Fruit fly (Drosophila melanogaster) whole organism, pupa: Measurements from ENCODE around the gene csw.

Source experiments
- CG10348 ChIP-seq: fragments of 200-800 bp; sonication (Bioruptor generic); IDR thresholded peaks from 2 replicates; pipeline ENCODE4 v1.3.6; 2022; ENCODE audit warnings: missing biosample characterization, missing genetic modification characterization
- CG14655 ChIP-seq: fragments of 200-800 bp; sonication (Bioruptor generic); optimal IDR thresholded peaks from 3 replicates; lab custom pipeline; 2017; ENCODE audit warnings: mild to moderate bottlenecking, missing biosample characterization, missing genetic modification reagents, missing genetic modification characterization
- CG15710 ChIP-seq: fragments of 200-800 bp; sonication (Bioruptor generic); optimal IDR thresholded peaks from 2 replicates; lab custom pipeline; 2018; ENCODE audit warnings: missing biosample characterization, mild to moderate bottlenecking, missing genetic modification characterization, moderate library complexity
- CG17806 ChIP-seq: fragments of 200-800 bp; sonication (Bioruptor generic); optimal IDR thresholded peaks from 2 replicates; lab custom pipeline; 2018; ENCODE audit warnings: missing biosample characterization, mild to moderate bottlenecking, missing genetic modification characterization, moderate library complexity
- CG34367 ChIP-seq: fragments of 200-800 bp; sonication (Bioruptor generic); optimal IDR thresholded peaks from 2 replicates; lab custom pipeline; 2018; ENCODE audit warnings: missing biosample characterization, mild to moderate bottlenecking, missing genetic modification characterization
- CG4496 ChIP-seq: fragments of 200-800 bp; sonication (Bioruptor generic); IDR thresholded peaks from 3 replicates; pipeline ENCODE4 v1.3.6; 2022; ENCODE audit warnings: missing biosample characterization, missing genetic modification characterization
- CG9948 ChIP-seq: fragments of 200-800 bp; sonication (Bioruptor generic); optimal IDR thresholded peaks from 2 replicates; lab custom pipeline; 2018; ENCODE audit warnings: missing biosample characterization, mild to moderate bottlenecking, missing genetic modification characterization, moderate library complexity
- D1 ChIP-seq: fragments of 200-800 bp; sonication (Bioruptor generic); optimal IDR thresholded peaks from 2 replicates; lab custom pipeline; 2018; ENCODE audit warnings: missing biosample characterization, mild to moderate bottlenecking, missing genetic modification characterization, moderate library complexity
- Pif1A ChIP-seq: fragments of 200-800 bp; sonication (Bioruptor generic); optimal IDR thresholded peaks from 3 replicates; lab custom pipeline; 2016; ENCODE audit warnings: missing biosample characterization, missing genetic modification characterization
- gl ChIP-seq: fragments of 200-800 bp; sonication (Bioruptor generic); optimal IDR thresholded peaks from 2 replicates; lab custom pipeline; 2018; ENCODE audit warnings: missing biosample characterization, mild to moderate bottlenecking, missing genetic modification characterization

DNA sequence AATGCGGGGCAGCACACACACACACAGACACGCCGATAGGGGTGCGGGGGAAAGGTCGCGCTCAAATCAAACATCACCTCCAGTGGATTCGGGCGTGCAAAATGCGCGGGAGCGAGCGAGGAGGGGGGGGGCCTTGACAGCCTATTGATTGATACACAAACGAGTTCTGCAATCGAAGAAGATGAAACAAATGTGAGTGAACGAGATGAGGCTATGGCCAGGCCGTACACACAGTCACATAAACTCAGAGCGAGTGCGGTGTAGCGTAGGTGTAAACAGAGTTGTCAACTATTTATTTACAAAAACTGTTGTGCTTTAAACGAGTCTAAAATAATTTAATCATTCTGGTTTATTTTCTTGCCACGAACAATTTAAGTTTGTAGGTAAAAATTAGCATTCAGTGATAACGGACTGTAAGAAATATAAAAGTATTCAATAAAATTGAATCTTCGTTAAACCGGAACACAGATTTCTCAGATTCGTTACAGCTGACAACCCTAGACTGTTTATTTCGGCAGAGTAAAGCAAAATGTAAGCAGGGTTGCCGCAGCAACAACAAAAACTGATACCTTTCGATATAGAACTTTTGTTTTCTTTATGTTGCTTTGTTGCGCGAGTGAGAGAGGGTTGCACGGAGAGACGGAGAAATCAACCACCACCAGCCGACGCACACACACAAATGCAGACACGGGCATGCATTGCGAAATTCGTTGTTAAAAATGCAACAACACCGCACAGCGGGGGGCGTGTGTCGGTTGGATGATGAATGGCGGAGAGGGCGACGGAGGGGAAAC is 41.1 kb downstream of the csw start:
- TF ChIP-seq CG4496 (GFP tag; lab: Robert Waterston, UW) (peak; percentile 83), CG10348 (GFP tag; lab: Robert Waterston, UW) (no peak), Pif1A (GFP tag; lab: Kevin White, UChicago) (peak; percentile 84), CG9948 (tag; lab: Kevin White, UChicago) (peak; percentile 84), CG14655 (peak; percentile 80), CG15710 (tag; lab: Kevin White, UChicago) (peak; percentile 88), gl (tag; lab: Kevin White, UChicago) (peak; percentile 76), D1 (tag; lab: Kevin White, UChicago) (peak; percentile 73), CG17806 (tag; lab: Kevin White, UChicago) (peak; percentile 89), CG34367 (tag; lab: Kevin White, UChicago) (peak; percentile 83)
